Worm (Caenorhabditis elegans) whole organism, L4/young adult: ENCODE measurements around the gene ttr-19.

Source experiments
- W03F9.2 ChIP-seq: fragments of 150-350 bp; optimal IDR thresholded peaks from 2 replicates; lab custom pipeline; 2014; ENCODE audit warnings: missing biosample characterization, missing genetic modification characterization
- dao-5 ChIP-seq: sonication (generic microtip); optimal IDR thresholded peaks from 2 replicates; lab custom pipeline; 2016; ENCODE audit warnings: missing genotype, missing genetic modification characterization, moderate library complexity, missing compliant biosample characterization

ce11 chrV:10182984-10183383, 44.2 kb downstream of the ttr-19 start, which contains the start of gene ZK856.4:
- no peak for TF ChIP-seq dao-5
- TF ChIP-seq W03F9.2, result no peak
